Worm (Caenorhabditis elegans) whole organism, midembryonic: ENCODE data around the gene cht-5.

Experiments
- T22C8.4 ChIP-seq: fragments of 200-800 bp; sonication (Bioruptor generic); IDR thresholded peaks from 2 replicates; pipeline ENCODE4 v1.3.6; 2022; ENCODE audit warnings: missing genetic modification characterization, missing compliant biosample characterization
- flt-1 ChIP-seq: fragments of 200-800 bp; sonication (Bioruptor generic); IDR thresholded peaks from 2 replicates; pipeline ENCODE4 v1.3.6; 2022; ENCODE audit warnings: missing genetic modification characterization, missing compliant biosample characterization
- tab-1 ChIP-seq: fragments of 200-800 bp; sonication (Bioruptor generic); IDR thresholded peaks from 2 replicates; pipeline ENCODE4 v1.3.6; 2022; ENCODE audit warnings: missing genetic modification characterization, missing compliant biosample characterization
- ztf-23 ChIP-seq: fragments of 200-800 bp; sonication (Bioruptor generic); IDR thresholded peaks from 2 replicates; pipeline ENCODE4 v1.3.6; 2022; ENCODE audit warnings: missing genetic modification reagents, missing genetic modification characterization, missing compliant biosample characterization
- ztf-29 ChIP-seq: fragments of 200-800 bp; sonication (Bioruptor generic); IDR thresholded peaks from 2 replicates; pipeline ENCODE4 v1.3.6; 2022; ENCODE audit warnings: missing genetic modification reagents, missing genetic modification characterization, missing compliant biosample characterization

DNA sequence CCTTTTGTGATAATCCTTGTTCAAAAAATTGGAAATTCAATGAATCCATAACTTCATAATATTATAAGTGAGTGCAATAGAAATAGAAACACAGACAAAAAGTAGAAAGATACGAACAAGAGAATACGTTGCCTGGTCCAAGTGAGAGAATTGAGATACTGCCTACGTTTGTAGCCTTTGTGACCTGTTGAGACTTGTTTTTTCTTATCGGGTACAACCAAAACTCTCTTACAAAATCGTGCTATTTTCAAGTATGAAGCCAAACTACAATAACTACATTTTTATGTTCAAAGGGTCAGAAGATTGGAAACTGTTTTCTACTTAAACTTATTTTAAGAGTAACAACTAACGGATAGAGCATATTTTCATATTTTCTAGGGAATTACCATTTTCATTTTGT lies 32.8 kb upstream of the cht-5 start, which contains the start of gene nhr-205:
- TF ChIP-seq flt-1 (no peak), ztf-29 (GFP tag; lab: Robert Waterston, UW) (no peak), ztf-23 (GFP tag; lab: Robert Waterston, UW) (no peak), tab-1 (GFP tag; lab: Robert Waterston, UW) (no peak), T22C8.4 (GFP tag; lab: Robert Waterston, UW) (no peak)
